Fruit fly (Drosophila melanogaster) whole organism, embryonic: ENCODE data around the gene Slu7.
A peak's percentile ranks its signal among the peaks of the same experiment; 100 is the strongest.

Experiments
- Antp ChIP-seq: fragments of 200-800 bp; sonication (Bioruptor generic); optimal IDR thresholded peaks from 3 replicates; lab custom pipeline; 2016; ENCODE audit warnings: missing biosample characterization, missing genetic modification characterization
- CG10274 ChIP-seq: fragments of 200-800 bp; sonication (Bioruptor generic); optimal IDR thresholded peaks from 3 replicates; lab custom pipeline; 2017; ENCODE audit warnings: missing biosample characterization, mild to moderate bottlenecking, missing genetic modification characterization
- CG10366 ChIP-seq: fragments of 200-800 bp; sonication (Bioruptor generic); IDR thresholded peaks from 2 replicates; pipeline ENCODE4 v1.3.6; 2022; ENCODE audit warnings: missing biosample characterization, missing genetic modification characterization
- CG10462 ChIP-seq: fragments of 200-800 bp; sonication (Bioruptor generic); optimal IDR thresholded peaks from 2 replicates; lab custom pipeline; 2016; ENCODE audit warnings: missing biosample characterization, missing genetic modification characterization
- CG13424 ChIP-seq: fragments of 200-800 bp; sonication (Bioruptor generic); optimal IDR thresholded peaks from 2 replicates; lab custom pipeline; 2019; ENCODE audit warnings: missing biosample characterization, mild to moderate bottlenecking, missing genetic modification characterization, moderate library complexity
- CG16813 ChIP-seq: fragments of 200-800 bp; sonication (Bioruptor generic); IDR thresholded peaks from 3 replicates; pipeline ENCODE4 v1.3.6; 2022; ENCODE audit warnings: missing biosample characterization, missing genetic modification characterization; ENCODE audit not compliant: partially characterized antibody
- CG18262 ChIP-seq: fragments of 200-800 bp; optimal IDR thresholded peaks from 3 replicates; lab custom pipeline; 2019; ENCODE audit warnings: missing biosample characterization, mild to moderate bottlenecking, missing genetic modification characterization, moderate library complexity
- CG2120 ChIP-seq: fragments of 200-800 bp; sonication (Bioruptor generic); optimal IDR thresholded peaks from 3 replicates; lab custom pipeline; 2016; ENCODE audit warnings: missing biosample characterization, missing genetic modification characterization
- CG32532 ChIP-seq: fragments of 200-800 bp; sonication (Bioruptor generic); IDR thresholded peaks from 2 replicates; pipeline ENCODE4 v1.3.6; 2022; ENCODE audit warnings: missing biosample characterization, missing genetic modification characterization
- CG3281 ChIP-seq: fragments of 200-800 bp; sonication (Bioruptor generic); optimal IDR thresholded peaks from 3 replicates; lab custom pipeline; 2017; ENCODE audit warnings: missing biosample characterization, mild to moderate bottlenecking, missing genetic modification characterization
- CG42726 ChIP-seq: fragments of 200-800 bp; sonication (Bioruptor generic); IDR thresholded peaks from 2 replicates; pipeline ENCODE4 v1.3.6; 2022; ENCODE audit warnings: missing biosample characterization, missing genetic modification characterization; ENCODE audit not compliant: partially characterized antibody
- CG4328 ChIP-seq: fragments of 200-800 bp; sonication (Bioruptor generic); optimal IDR thresholded peaks from 3 replicates; lab custom pipeline; 2017; ENCODE audit warnings: missing biosample characterization, missing genetic modification reagents, missing genetic modification characterization
- CG43689 ChIP-seq: fragments of 200-800 bp; sonication (Bioruptor generic); IDR thresholded peaks from 2 replicates; pipeline ENCODE4 v1.3.6; 2022; ENCODE audit warnings: missing biosample characterization, missing genetic modification characterization
- CG8388 ChIP-seq: fragments of 200-800 bp; sonication (Bioruptor generic); optimal IDR thresholded peaks from 2 replicates; lab custom pipeline; 2019; ENCODE audit warnings: missing biosample characterization, mild to moderate bottlenecking, missing genetic modification characterization, moderate library complexity
- Dip3 ChIP-seq: fragments of 200-800 bp; sonication (Bioruptor generic); optimal IDR thresholded peaks from 3 replicates; lab custom pipeline; 2016; ENCODE audit warnings: missing biosample characterization, missing genetic modification characterization
- E2f1 ChIP-seq: fragments of 200-800 bp; sonication (Bioruptor generic); IDR thresholded peaks from 2 replicates; pipeline ENCODE4 v1.3.6; 2022; ENCODE audit warnings: missing biosample characterization, missing genetic modification characterization
- Ets97D ChIP-seq: fragments of 200-800 bp; sonication (Bioruptor generic); optimal IDR thresholded peaks from 3 replicates; lab custom pipeline; 2016; ENCODE audit warnings: missing biosample characterization, missing genetic modification characterization
- Fer3 ChIP-seq: fragments of 200-800 bp; sonication (Bioruptor generic); optimal IDR thresholded peaks from 2 replicates; lab custom pipeline; 2018; ENCODE audit warnings: missing biosample characterization, mild to moderate bottlenecking, missing genetic modification characterization, moderate library complexity
- HLH4C ChIP-seq: fragments of 200-800 bp; sonication (Bioruptor generic); IDR thresholded peaks from 3 replicates; pipeline ENCODE4 v1.3.6; 2022; ENCODE audit warnings: missing biosample characterization, missing genetic modification characterization; ENCODE audit not compliant: partially characterized antibody
- Hand ChIP-seq: fragments of 200-800 bp; sonication (Bioruptor generic); optimal IDR thresholded peaks from 2 replicates; lab custom pipeline; 2017; ENCODE audit warnings: mild to moderate bottlenecking, missing biosample characterization, missing genetic modification reagents, missing genetic modification characterization
- Lpt ChIP-seq: fragments of >200 bp; optimal IDR thresholded peaks from 2 replicates; lab custom pipeline; 2018; ENCODE audit warnings: missing biosample characterization, missing genetic modification characterization
- MESR4 ChIP-seq: fragments of 200-800 bp; sonication (Bioruptor generic); optimal IDR thresholded peaks from 2 replicates; lab custom pipeline; 2018; ENCODE audit warnings: missing biosample characterization, mild to moderate bottlenecking, missing genetic modification characterization, moderate library complexity
- Med ChIP-seq: fragments of 200-800 bp; sonication (Bioruptor generic); peaks from one replicate; lab custom pipeline; 2016; ENCODE audit warnings: missing biosample characterization, missing genetic modification characterization, mild to moderate bottlenecking, inconsistent platforms, moderate library complexity
- Sry-β ChIP-seq: fragments of 200-800 bp; sonication (Bioruptor generic); optimal IDR thresholded peaks from 2 replicates; lab custom pipeline; 2018; ENCODE audit warnings: missing biosample characterization, mild to moderate bottlenecking, missing genetic modification characterization, moderate library complexity
- Vsx1 ChIP-seq: fragments of 200-800 bp; sonication (Bioruptor generic); optimal IDR thresholded peaks from 2 replicates; lab custom pipeline; 2017; ENCODE audit warnings: missing biosample characterization, mild to moderate bottlenecking, missing genetic modification characterization, missing genetic modification reagents
- Xrp1 ChIP-seq: fragments of 200-800 bp; sonication (Bioruptor generic); IDR thresholded peaks from 2 replicates; pipeline ENCODE4 v1.3.6; 2022; ENCODE audit warnings: missing biosample characterization, missing genetic modification characterization
- aop ChIP-seq: fragments of 200-800 bp; sonication (Bioruptor generic); IDR thresholded peaks from 2 replicates; pipeline ENCODE4 v1.3.6; 2022; ENCODE audit warnings: missing biosample characterization, missing genetic modification characterization
- chinmo ChIP-seq: fragments of 200-800 bp; sonication (Bioruptor generic); IDR thresholded peaks from 4 replicates; pipeline ENCODE4 v1.3.6; 2022; ENCODE audit warnings: missing biosample characterization, missing genetic modification characterization; ENCODE audit not compliant: partially characterized antibody
- ewg ChIP-seq: fragments of 200-800 bp; sonication (Bioruptor generic); optimal IDR thresholded peaks from 3 replicates; lab custom pipeline; 2017; ENCODE audit warnings: mild to moderate bottlenecking, missing biosample characterization, missing genetic modification reagents, missing genetic modification characterization
- fd96Cb ChIP-seq: fragments of 200-800 bp; sonication (Bioruptor generic); optimal IDR thresholded peaks from 2 replicates; lab custom pipeline; 2018; ENCODE audit warnings: missing biosample characterization, mild to moderate bottlenecking, missing genetic modification characterization, moderate library complexity
- ftz-f1 ChIP-seq: fragments of 200-800 bp; sonication (Bioruptor generic); optimal IDR thresholded peaks from 2 replicates; lab custom pipeline; 2016; ENCODE audit warnings: missing biosample characterization, missing genetic modification characterization
- gem ChIP-seq: fragments of 200-800 bp; sonication (Bioruptor generic); optimal IDR thresholded peaks from 2 replicates; lab custom pipeline; 2019; ENCODE audit warnings: missing biosample characterization, mild to moderate bottlenecking, missing genetic modification characterization, moderate library complexity
- gsb ChIP-seq: fragments of 200-800 bp; sonication (Bioruptor generic); IDR thresholded peaks from 2 replicates; pipeline ENCODE4 v1.3.6; 2022; ENCODE audit warnings: missing biosample characterization, missing genetic modification characterization
- h ChIP-seq: fragments of >200 bp; optimal IDR thresholded peaks from 2 replicates; lab custom pipeline; 2017
- ind ChIP-seq: fragments of 200-800 bp; sonication (Bioruptor generic); optimal IDR thresholded peaks from 3 replicates; lab custom pipeline; 2016; ENCODE audit warnings: missing biosample characterization, missing genetic modification characterization
- jing ChIP-seq: fragments of 200-800 bp; sonication (Bioruptor generic); optimal IDR thresholded peaks from 2 replicates; lab custom pipeline; 2018; ENCODE audit warnings: missing biosample characterization, mild to moderate bottlenecking, missing genetic modification characterization
- ken ChIP-seq: fragments of 200-800 bp; sonication (Bioruptor generic); IDR thresholded peaks from 3 replicates; pipeline ENCODE4 v1.3.6; 2022; ENCODE audit warnings: missing biosample characterization, missing genetic modification characterization
- lab ChIP-seq: fragments of 200-800 bp; sonication (Bioruptor generic); optimal IDR thresholded peaks from 3 replicates; lab custom pipeline; 2017; ENCODE audit warnings: missing biosample characterization, missing genetic modification characterization, mild to moderate bottlenecking, moderate library complexity, missing genetic modification reagents
- maf-S ChIP-seq: fragments of 200-800 bp; sonication (Bioruptor generic); optimal IDR thresholded peaks from 2 replicates; lab custom pipeline; 2016; ENCODE audit warnings: missing biosample characterization, missing genetic modification characterization
- mld ChIP-seq: fragments of 200-800 bp; sonication (Bioruptor generic); IDR thresholded peaks from 3 replicates; pipeline ENCODE4 v1.3.6; 2022; ENCODE audit warnings: missing biosample characterization, missing genetic modification characterization; ENCODE audit not compliant: partially characterized antibody
- p53 ChIP-seq: fragments of 200-800 bp; sonication (Bioruptor generic); optimal IDR thresholded peaks from 2 replicates; lab custom pipeline; 2016; ENCODE audit warnings: missing biosample characterization, missing genetic modification characterization
- phol ChIP-seq: fragments of 200-800 bp; sonication (Bioruptor generic); optimal IDR thresholded peaks from 3 replicates; lab custom pipeline; 2018; ENCODE audit warnings: missing biosample characterization, mild to moderate bottlenecking, missing genetic modification characterization, moderate library complexity
- psq ChIP-seq: fragments of 200-800 bp; sonication (Bioruptor generic); optimal IDR thresholded peaks from 2 replicates; lab custom pipeline; 2017; ENCODE audit warnings: missing biosample characterization, missing genetic modification characterization
- pum ChIP-seq: fragments of 200-800 bp; sonication (Bioruptor generic); optimal IDR thresholded peaks from 2 replicates; lab custom pipeline; 2016; ENCODE audit warnings: missing biosample characterization, missing genetic modification characterization
- pzg ChIP-seq: fragments of 200-800 bp; sonication (Bioruptor generic); optimal IDR thresholded peaks from 3 replicates; lab custom pipeline; 2018; ENCODE audit warnings: missing biosample characterization, mild to moderate bottlenecking, missing genetic modification characterization, moderate library complexity
- ssp ChIP-seq: fragments of 200-800 bp; sonication (Bioruptor generic); IDR thresholded peaks from 2 replicates; pipeline ENCODE4 v1.3.6; 2022; ENCODE audit warnings: missing biosample characterization, missing genetic modification characterization
- stwl ChIP-seq: fragments of 200-800 bp; sonication (Bioruptor generic); optimal IDR thresholded peaks from 3 replicates; lab custom pipeline; 2018; ENCODE audit warnings: missing biosample characterization, mild to moderate bottlenecking, missing genetic modification characterization, moderate library complexity
- tna ChIP-seq: fragments of 200-800 bp; sonication (Bioruptor generic); IDR thresholded peaks from 2 replicates; pipeline ENCODE4 v1.3.6; 2022; ENCODE audit warnings: missing biosample characterization, missing genetic modification characterization; ENCODE audit not compliant: partially characterized antibody
- vnd ChIP-seq: fragments of 200-800 bp; sonication (Bioruptor generic); IDR thresholded peaks from 3 replicates; pipeline ENCODE4 v1.3.6; 2022; ENCODE audit warnings: missing biosample characterization, missing genetic modification characterization; ENCODE audit not compliant: partially characterized antibody
- wdn ChIP-seq: fragments of 200-800 bp; sonication (Bioruptor generic); IDR thresholded peaks from 2 replicates; pipeline ENCODE4 v1.3.6; 2022; ENCODE audit warnings: missing biosample characterization, missing genetic modification characterization
- zen ChIP-seq: fragments of 200-800 bp; sonication (Bioruptor generic); optimal IDR thresholded peaks from 3 replicates; lab custom pipeline; 2018; ENCODE audit warnings: missing biosample characterization, mild to moderate bottlenecking, missing genetic modification characterization, moderate library complexity

Slu7 gene

dm6 chr3R:29055710-29056109 lies 16.8 kb upstream of the Slu7 start, which contains the start of gene Sirt7 (continued):
- no peak for TF ChIP-seq Fer3 (tag; lab: Kevin White, UChicago)
- TF ChIP-seq h = no peak
- no peak for TF ChIP-seq Hand (GFP tag; lab: Kevin White, UChicago)
- TF ChIP-seq jing = no peak
- TF ChIP-seq stwl (tag; lab: Kevin White, UChicago) = peak; percentile 71
- TF ChIP-seq Vsx1 (GFP tag; lab: Kevin White, UChicago) = no peak
- TF ChIP-seq gsb (GFP tag; lab: Robert Waterston, UW) = no peak
- no peak for TF ChIP-seq CG43689
- TF ChIP-seq fd96Cb (tag; lab: Kevin White, UChicago) = no peak
- TF ChIP-seq E2f1 (GFP tag; lab: Robert Waterston, UW) = no peak
- TF ChIP-seq Xrp1 = no peak
- no peak for TF ChIP-seq CG18262 (tag; lab: Kevin White, UChicago)
- no peak for TF ChIP-seq gem (tag; lab: Kevin White, UChicago)
- TF ChIP-seq Lpt (GFP tag; lab: Kevin White, UChicago) = no peak
- TF ChIP-seq ind (GFP tag; lab: Kevin White, UChicago) = no peak
- TF ChIP-seq HLH4C (GFP tag; lab: Robert Waterston, UW) = peak; percentile 93
- TF ChIP-seq CG4328 (GFP tag; lab: Kevin White, UChicago) = no peak
- no peak for TF ChIP-seq psq (GFP tag; lab: Kevin White, UChicago)
- no peak for TF ChIP-seq lab (GFP tag; lab: Kevin White, UChicago)
- no peak for TF ChIP-seq CG8388 (GFP tag; lab: Kevin White, UChicago)
- TF ChIP-seq CG32532 (GFP tag; lab: Robert Waterston, UW) = no peak
- no peak for TF ChIP-seq CG10462
- peak; percentile 93 for TF ChIP-seq tna (GFP tag; lab: Robert Waterston, UW)
- TF ChIP-seq chinmo = peak; percentile 92; the same call in 3 of the 4 replicates
- TF ChIP-seq ftz-f1 (GFP tag; lab: Kevin White, UChicago) = no peak
- TF ChIP-seq Antp = no peak
- no peak for TF ChIP-seq maf-S (GFP tag; lab: Kevin White, UChicago)
- TF ChIP-seq wdn (GFP tag; lab: Robert Waterston, UW) = no peak
- no peak for TF ChIP-seq Sry-β (GFP tag; lab: Kevin White, UChicago)
- peak; percentile 62 for TF ChIP-seq Med
- TF ChIP-seq aop (GFP tag; lab: Robert Waterston, UW) = no peak
- no peak for TF ChIP-seq CG10366
- TF ChIP-seq CG42726 (GFP tag; lab: Robert Waterston, UW) = peak; percentile 88
- peak; percentile 92 for TF ChIP-seq CG16813 (GFP tag; lab: Robert Waterston, UW)
- TF ChIP-seq CG10274 (GFP tag; lab: Kevin White, UChicago) = no peak
- no peak for TF ChIP-seq CG2120
- TF ChIP-seq ken (GFP tag; lab: Robert Waterston, UW) = no peak
- no peak for TF ChIP-seq pum (GFP tag; lab: Kevin White, UChicago)
- peak; percentile 22 for TF ChIP-seq MESR4 (GFP tag; lab: Kevin White, UChicago)
- peak; percentile 84 for TF ChIP-seq ssp (GFP tag; lab: Robert Waterston, UW)
- no peak for TF ChIP-seq Ets97D
- TF ChIP-seq p53 = no peak
- peak; percentile 13 for TF ChIP-seq phol
- TF ChIP-seq CG3281 (GFP tag; lab: Kevin White, UChicago) = no peak
- peak; percentile 91 for TF ChIP-seq vnd (GFP tag; lab: Robert Waterston, UW)
- no peak for TF ChIP-seq Dip3 (GFP tag; lab: Kevin White, UChicago)
- peak; percentile 93 for TF ChIP-seq mld
- no peak for TF ChIP-seq ewg
- no peak for TF ChIP-seq zen
- no peak for TF ChIP-seq CG13424 (tag; lab: Kevin White, UChicago)
- peak; percentile 51 for TF ChIP-seq pzg (GFP tag; lab: Kevin White, UChicago)
